Worm (Caenorhabditis elegans) whole organism, young adult: ENCODE measurements around the gene nduc-2.

ENCODE experiments used
- B0035.1 ChIP-seq: sonication (generic microtip); optimal IDR thresholded peaks from 2 replicates; lab custom pipeline; 2016; ENCODE audit warnings: missing genetic modification characterization, mild to moderate bottlenecking, missing compliant biosample characterization, missing genotype, missing genetic modification reagents
- F39B2.1 ChIP-seq: fragments of 200-800 bp; sonication (Bioruptor generic); IDR thresholded peaks from 2 replicates; pipeline ENCODE4 v1.3.6; 2022; ENCODE audit warnings: missing genetic modification reagents, missing genetic modification characterization, missing compliant biosample characterization
- F57A8.1 ChIP-seq: fragments of 200-800 bp; sonication (Bioruptor generic); optimal IDR thresholded peaks from 2 replicates; lab custom pipeline; 2018; ENCODE audit warnings: mild to moderate bottlenecking, missing genetic modification characterization, moderate library complexity, missing compliant biosample characterization
- K12H6.12 ChIP-seq: fragments of 200-800 bp; sonication (Bioruptor generic); optimal IDR thresholded peaks from 2 replicates; lab custom pipeline; 2018; ENCODE audit warnings: mild to moderate bottlenecking, missing genetic modification characterization, missing compliant biosample characterization
- Y53F4B.3 ChIP-seq: fragments of 200-800 bp; sonication (Bioruptor generic); IDR thresholded peaks from 2 replicates; pipeline ENCODE4 v1.3.6; 2022; ENCODE audit warnings: missing genetic modification reagents, missing genetic modification characterization, missing compliant biosample characterization
- Y56A3A.18 ChIP-seq: fragments of 200-800 bp; sonication (Bioruptor generic); IDR thresholded peaks from 2 replicates; pipeline ENCODE4 v1.3.6; 2022; ENCODE audit warnings: missing genetic modification reagents, missing genetic modification characterization, missing compliant biosample characterization
- Y79H2A.3 ChIP-seq: fragments of 200-800 bp; sonication (Bioruptor generic); conservative IDR thresholded peaks from 2 replicates; pipeline ENCODE4 v1.3.6; 2022; ENCODE audit warnings: missing genetic modification reagents, missing genetic modification characterization, missing compliant biosample characterization
- Y95B8A.8 ChIP-seq: fragments of 200-800 bp; sonication (Bioruptor generic); IDR thresholded peaks from 2 replicates; pipeline ENCODE4 v1.3.6; 2022; ENCODE audit warnings: missing genetic modification reagents, missing genetic modification characterization, missing compliant biosample characterization
- attf-5 ChIP-seq: fragments of 200-800 bp; sonication (Bioruptor generic); optimal IDR thresholded peaks from 2 replicates; lab custom pipeline; 2018; ENCODE audit warnings: mild to moderate bottlenecking, missing genetic modification characterization, missing compliant biosample characterization
- cebp-1 ChIP-seq, 2 experiments: fragments of 200-800 bp in 1 of 2; sonication (Bioruptor generic) in 1 of 2; sonication (generic microtip) in 1 of 2; IDR thresholded peaks in 1 of 2; optimal IDR thresholded peaks in 1 of 2; 2 replicates each; pipeline versions ENCODE4 v1.3.6 to Lab custom; 2017 to 2022; ENCODE audit warnings: missing compliant biosample characterization in 2 of 2, missing genetic modification characterization in 2 of 2, mild to moderate bottlenecking in 1 of 2, missing genetic modification reagents in 1 of 2, moderate library complexity in 1 of 2
- ceh-100 ChIP-seq: fragments of 200-800 bp; sonication (Bioruptor generic); IDR thresholded peaks from 2 replicates; pipeline ENCODE4 v1.3.6; 2022; ENCODE audit warnings: missing genetic modification reagents, missing genetic modification characterization, missing compliant biosample characterization
- ceh-27 ChIP-seq: fragments of 200-800 bp; sonication (Bioruptor generic); optimal IDR thresholded peaks from 2 replicates; lab custom pipeline; 2018; ENCODE audit warnings: mild to moderate bottlenecking, missing genetic modification characterization, moderate library complexity, missing compliant biosample characterization
- ceh-79 ChIP-seq: sonication (generic microtip); optimal IDR thresholded peaks from 2 replicates; lab custom pipeline; 2017; ENCODE audit warnings: mild to moderate bottlenecking, missing genetic modification characterization, missing compliant biosample characterization
- die-1 ChIP-seq: sonication (generic microtip); optimal IDR thresholded peaks from 2 replicates; lab custom pipeline; 2016; ENCODE audit warnings: missing genotype, mild to moderate bottlenecking, missing genetic modification characterization, missing compliant biosample characterization
- egl-44 ChIP-seq: fragments of 200-800 bp; sonication (Bioruptor generic); IDR thresholded peaks from 2 replicates; pipeline ENCODE4 v1.3.6; 2022; ENCODE audit warnings: missing genetic modification reagents, missing genetic modification characterization, missing compliant biosample characterization
- egrh-3 ChIP-seq: fragments of 200-800 bp; sonication (Bioruptor generic); IDR thresholded peaks from 2 replicates; pipeline ENCODE4 v1.3.6; 2022; ENCODE audit warnings: missing genetic modification reagents, missing genetic modification characterization, missing compliant biosample characterization
- ets-4 ChIP-seq: fragments of 200-800 bp; sonication (Bioruptor generic); optimal IDR thresholded peaks from 2 replicates; lab custom pipeline; 2018; ENCODE audit warnings: mild to moderate bottlenecking, missing genetic modification characterization, missing compliant biosample characterization
- hmg-20 ChIP-seq: fragments of 200-800 bp; sonication (Bioruptor generic); IDR thresholded peaks from 2 replicates; pipeline ENCODE4 v1.3.6; 2022; ENCODE audit warnings: missing genetic modification reagents, missing genetic modification characterization, missing compliant biosample characterization
- let-526 ChIP-seq: fragments of 200-800 bp; sonication (Bioruptor generic); IDR thresholded peaks from 2 replicates; pipeline ENCODE4 v1.3.6; 2022; ENCODE audit warnings: missing genetic modification reagents, missing genetic modification characterization, missing compliant biosample characterization
- let-607 ChIP-seq, 2 experiments: fragments of 200-800 bp in 1 of 2; sonication (Bioruptor generic) in 1 of 2; sonication (generic microtip) in 1 of 2; optimal IDR thresholded peaks; 2 replicates each; lab custom pipeline; 2016 to 2018; ENCODE audit warnings: mild to moderate bottlenecking in 2 of 2, missing compliant biosample characterization in 2 of 2, missing genetic modification characterization in 2 of 2, moderate library complexity in 2 of 2, missing genotype in 1 of 2
- lin-35 ChIP-seq, 3 experiments: fragments of 150-350 bp in 2 of 3; sonication (generic microtip) in 1 of 3; optimal IDR thresholded peaks; 2 replicates each; lab custom pipeline; 2014 to 2018; ENCODE audit warnings: missing biosample characterization in 3 of 3, missing genetic modification characterization in 3 of 3, missing genetic modification reagents in 3 of 3
- madf-3 ChIP-seq: fragments of 200-800 bp; sonication (Bioruptor generic); IDR thresholded peaks from 2 replicates; pipeline ENCODE4 v1.3.6; 2022; ENCODE audit warnings: missing genetic modification reagents, missing genetic modification characterization, missing compliant biosample characterization
- madf-6 ChIP-seq: fragments of 200-800 bp; sonication (Bioruptor generic); IDR thresholded peaks from 2 replicates; pipeline ENCODE4 v1.3.6; 2022; ENCODE audit warnings: missing genetic modification reagents, missing genetic modification characterization, missing compliant biosample characterization
- mes-4 ChIP-seq: sonication (generic microtip); optimal IDR thresholded peaks from 2 replicates; lab custom pipeline; 2016; ENCODE audit warnings: missing genotype, missing genetic modification characterization, missing compliant biosample characterization
- nfya-2 ChIP-seq: fragments of 200-800 bp; sonication (Bioruptor generic); IDR thresholded peaks from 2 replicates; pipeline ENCODE4 v1.3.6; 2022; ENCODE audit warnings: missing genetic modification reagents, missing genetic modification characterization, missing compliant biosample characterization
- nfyb-1 ChIP-seq: fragments of 200-800 bp; sonication (Bioruptor generic); IDR thresholded peaks from 2 replicates; pipeline ENCODE4 v1.3.6; 2022; ENCODE audit warnings: missing genetic modification reagents, missing genetic modification characterization, missing compliant biosample characterization
- nhr-179 ChIP-seq: sonication (generic microtip); optimal IDR thresholded peaks from 2 replicates; lab custom pipeline; 2016; ENCODE audit warnings: mild to moderate bottlenecking, missing genetic modification characterization, missing compliant biosample characterization
- nhr-27 ChIP-seq: fragments of 200-800 bp; sonication (Bioruptor generic); optimal IDR thresholded peaks from 2 replicates; lab custom pipeline; 2018; ENCODE audit warnings: mild to moderate bottlenecking, missing genetic modification characterization, moderate library complexity, missing compliant biosample characterization
- nhr-80 ChIP-seq: sonication (generic microtip); optimal IDR thresholded peaks from 2 replicates; lab custom pipeline; 2016; ENCODE audit warnings: missing genetic modification characterization, missing compliant biosample characterization
- pha-4 ChIP-seq: fragments of 150-350 bp; sonication (generic microtip); optimal IDR thresholded peaks from 2 replicates; lab custom pipeline; 2014; ENCODE audit warnings: missing biosample characterization, missing genetic modification reagents, missing genetic modification characterization
- repo-1 ChIP-seq: sonication (generic microtip); optimal IDR thresholded peaks from 2 replicates; lab custom pipeline; 2017; ENCODE audit warnings: mild to moderate bottlenecking, missing genetic modification characterization, missing compliant biosample characterization
- rpc-1 ChIP-seq, 2 experiments: fragments of 150-350 bp in 1 of 2; sonication (generic microtip) in 1 of 2; optimal IDR thresholded peaks; 2 replicates each; lab custom pipeline; 2014 to 2018; ENCODE audit warnings: missing biosample characterization in 1 of 2, missing genetic modification characterization in 1 of 2, missing genetic modification reagents in 1 of 2, missing genotype in 1 of 2
- sdz-38 ChIP-seq: sonication (generic microtip); optimal IDR thresholded peaks from 2 replicates; lab custom pipeline; 2016; ENCODE audit warnings: missing genotype, missing genetic modification characterization, missing compliant biosample characterization
- snpc-3.4 ChIP-seq: sonication (generic microtip); optimal IDR thresholded peaks from 2 replicates; lab custom pipeline; 2017; ENCODE audit warnings: missing genetic modification characterization, mild to moderate bottlenecking, missing compliant biosample characterization, antibody characterized with exemption, moderate library complexity, missing genotype, missing genetic modification reagents
- snpc-4 ChIP-seq, 5 experiments: fragments of 150-350 bp in 1 of 5; sonication (generic microtip) in 4 of 5; optimal IDR thresholded peaks; 2 replicates each; lab custom pipeline; 2014 to 2018; ENCODE audit warnings: missing genetic modification characterization in 5 of 5, missing biosample characterization in 3 of 5, antibody characterized with exemption in 2 of 5, mild to moderate bottlenecking in 2 of 5, missing compliant biosample characterization in 2 of 5, missing genotype in 2 of 5, moderate library complexity in 2 of 5, missing genetic modification reagents in 1 of 5
- zfh-2 ChIP-seq: fragments of 200-800 bp; sonication (Bioruptor generic); conservative IDR thresholded peaks from 2 replicates; pipeline ENCODE4 v1.3.6; 2022; ENCODE audit warnings: missing genetic modification reagents, missing genetic modification characterization, missing compliant biosample characterization

nduc-2 gene

DNA sequence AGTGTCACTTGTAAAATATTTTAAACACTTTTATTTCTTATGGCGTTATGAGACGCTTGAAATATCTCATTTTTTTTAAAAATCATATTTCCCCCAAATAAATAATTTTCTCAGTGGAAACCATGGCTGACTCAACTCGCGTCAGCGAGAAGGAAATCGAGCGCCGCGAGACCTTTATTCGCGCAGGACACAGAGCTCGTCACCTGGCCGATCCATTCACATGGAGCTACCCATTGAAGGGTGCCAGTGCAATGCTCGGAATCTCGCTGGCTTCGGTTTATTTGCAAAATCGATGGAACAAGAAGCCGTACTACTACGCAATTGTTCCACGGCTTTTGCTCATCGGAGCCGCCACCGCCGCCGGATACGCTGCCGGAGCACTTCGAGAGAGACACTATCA lies at the start of gene nduc-2 (continued):
- no peak for TF ChIP-seq snpc-4 (GFP tag; optimal IDR thresholded peaks at IDR 0.05; lab: Kevin White, UChicago)
- TF ChIP-seq snpc-4 (tag; optimal IDR thresholded peaks at IDR 0.05; lab: Kevin White, UChicago): peak in 1 of 4 experiments; percentile 3
- TF ChIP-seq nhr-179 (tag; lab: Kevin White, UChicago): no peak
- TF ChIP-seq B0035.1 (tag; lab: Kevin White, UChicago): no peak
- TF ChIP-seq Y95B8A.8 (GFP tag; lab: Robert Waterston, UW): no peak
- no peak for TF ChIP-seq hmg-20
- no peak for TF ChIP-seq ceh-27
- no peak for TF ChIP-seq nhr-27 (tag; lab: Kevin White, UChicago)
- TF ChIP-seq nhr-80 (tag; lab: Kevin White, UChicago): no peak
- TF ChIP-seq sdz-38 (tag; lab: Kevin White, UChicago): no peak
- TF ChIP-seq Y79H2A.3 (GFP tag; lab: Robert Waterston, UW): no peak
- no peak for TF ChIP-seq lin-35 (GFP tag; optimal IDR thresholded peaks at IDR 0.05; lab: Kevin White, UChicago)
- TF ChIP-seq die-1: no peak
- TF ChIP-seq zfh-2 (GFP tag; lab: Robert Waterston, UW): peak; percentile 64
- TF ChIP-seq snpc-3.4 (tag; lab: Kevin White, UChicago): no peak
- TF ChIP-seq let-607 (tag; optimal IDR thresholded peaks at IDR 0.05; lab: Kevin White, UChicago): no peak
- TF ChIP-seq nfya-2 (GFP tag; lab: Robert Waterston, UW): no peak
- peak; percentile 62 for TF ChIP-seq madf-6 (GFP tag; lab: Robert Waterston, UW)
- TF ChIP-seq ceh-79 (tag; lab: Kevin White, UChicago): no peak
- TF ChIP-seq K12H6.12: no peak
- peak; percentile 5 for TF ChIP-seq repo-1
- TF ChIP-seq F39B2.1 (GFP tag; lab: Robert Waterston, UW): no peak
- no peak for TF ChIP-seq cebp-1 (GFP tag; IDR thresholded peaks at IDR 0.05; lab: Robert Waterston, UW)
- no peak for TF ChIP-seq cebp-1 (tag; optimal IDR thresholded peaks at IDR 0.05; lab: Kevin White, UChicago)
- 0 out of 2 replicates have a peak, but pooled peaks have one; percentile 24 for TF ChIP-seq ceh-100 (GFP tag; lab: Robert Waterston, UW)
- peak; percentile 35; the same call in 1 of the 2 replicates for TF ChIP-seq nfyb-1 (GFP tag; lab: Robert Waterston, UW)
- no peak for TF ChIP-seq F57A8.1 (GFP tag; lab: Kevin White, UChicago)
- TF ChIP-seq Y53F4B.3 (GFP tag; lab: Robert Waterston, UW): no peak
- TF ChIP-seq egl-44 (GFP tag; lab: Robert Waterston, UW): peak; percentile 9; the same call in 1 of the 2 replicates
- 0 out of 2 replicates have a peak, but pooled peaks have one; percentile 31 for TF ChIP-seq Y56A3A.18 (GFP tag; lab: Robert Waterston, UW)
- TF ChIP-seq mes-4 (tag; lab: Kevin White, UChicago): no peak

DNA sequence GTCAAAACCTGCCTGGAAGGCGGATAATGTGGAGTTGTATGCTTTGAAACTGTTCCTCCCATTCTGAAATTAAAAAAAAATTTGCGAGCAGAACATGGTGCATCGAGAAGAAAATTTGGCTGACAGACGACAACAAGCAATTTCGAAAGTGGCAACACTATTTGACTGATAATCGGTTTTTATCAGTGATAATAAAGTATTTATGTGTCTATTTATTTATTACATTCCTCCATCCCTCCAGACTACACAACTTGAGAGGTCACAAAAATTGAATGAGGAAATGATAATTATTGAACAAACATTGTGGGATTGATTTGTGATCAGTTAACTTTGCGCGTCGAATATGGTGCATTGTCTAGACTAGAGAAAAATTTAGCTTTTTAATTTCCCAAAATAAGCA lies 47.2 kb upstream of the nduc-2 start, which contains the start of gene cest-25:
cest-25 (minus strand) TSS at position 63 of the 400 bp plus-strand sequence.
- TF ChIP-seq rpc-1 (optimal IDR thresholded peaks at IDR 0.05; lab: Kevin White, UChicago) (no peak), rpc-1 (tag; optimal IDR thresholded peaks at IDR 0.05; lab: Kevin White, UChicago) (no peak), cebp-1 (GFP tag; IDR thresholded peaks at IDR 0.05; lab: Robert Waterston, UW) (no peak), cebp-1 (tag; optimal IDR thresholded peaks at IDR 0.05; lab: Kevin White, UChicago) (peak; percentile 57), egrh-3 (no peak), ets-4 (peak; percentile 50), pha-4 (tag; lab: Kevin White, UChicago) (peak; percentile 73), attf-5 (GFP tag; lab: Kevin White, UChicago) (peak; percentile 33), nhr-80 (tag; lab: Kevin White, UChicago) (peak; percentile 88), let-526 (GFP tag; lab: Robert Waterston, UW) (no peak), madf-3 (GFP tag; lab: Robert Waterston, UW) (no peak)
- TF ChIP-seq, all 124 proteins: peak for 5
